Worm (Caenorhabditis elegans): ENCODE results near the gene unc-3.

unc-3 gene

ce11 chrX:14797405-14797804 is 24.1 kb downstream of the unc-3 start:
- TF ChIP-seq mxl-3 (GFP tag; optimal IDR thresholded peaks at IDR 0.05) (no peak), aha-1 (tag) (peak; percentile 28)

ce11 chrX:14804706-14805105 is 31.4 kb downstream of the unc-3 start:
- no peak for TF ChIP-seq daf-12 (tag; optimal IDR thresholded peaks at IDR 0.05)
- no peak for TF ChIP-seq F49E8.2 (tag; optimal IDR thresholded peaks at IDR 0.05; ENCODE audit: borderline replicate concordance)
- no peak for TF ChIP-seq mes-2 (tag; optimal IDR thresholded peaks at IDR 0.05; ENCODE audit: poor library complexity, severe bottlenecking)
- 0 out of 2 replicates have a peak, but pooled peaks have one; percentile 7 for TF ChIP-seq Y48G9A.11 (GFP tag; IDR thresholded peaks at IDR 0.05)
- TF ChIP-seq nhr-11 (tag; optimal IDR thresholded peaks at IDR 0.05) = no peak
- TF ChIP-seq dmd-9 (GFP tag; IDR thresholded peaks at IDR 0.05) = peak; percentile 68
- no peak for TF ChIP-seq jun-1 (tag; optimal IDR thresholded peaks at IDR 0.05)
- peak; percentile 79 for TF ChIP-seq arid-1 (GFP tag; conservative IDR thresholded peaks at IDR 0.05)
- TF ChIP-seq nhr-42 (GFP tag; IDR thresholded peaks at IDR 0.05) = peak; percentile 74; the same call in 1 of the 2 replicates
- peak; percentile 32 for TF ChIP-seq nhr-6 (tag; optimal IDR thresholded peaks at IDR 0.05)
- peak; percentile 82 for TF ChIP-seq snpc-1.2 (GFP tag; IDR thresholded peaks at IDR 0.05)
- no peak for TF ChIP-seq lin-13 (GFP tag; optimal IDR thresholded peaks at IDR 0.05)
- TF ChIP-seq ztf-7 (tag; optimal IDR thresholded peaks at IDR 0.05) = peak; percentile 35
- peak; percentile 91 for TF ChIP-seq lim-7 (GFP tag; IDR thresholded peaks at IDR 0.05)
- peak; percentile 79 for TF ChIP-seq nhr-111 (GFP tag; optimal IDR thresholded peaks at IDR 0.05)
- peak; percentile 67 for TF ChIP-seq ceh-20 (GFP tag; IDR thresholded peaks at IDR 0.05)
- TF ChIP-seq lin-15B (tag; optimal IDR thresholded peaks at IDR 0.05) = no peak
- peak; percentile 13 for TF ChIP-seq nhr-28 (tag; optimal IDR thresholded peaks at IDR 0.05)
- peak; percentile 32 for TF ChIP-seq F10B5.3 (tag; optimal IDR thresholded peaks at IDR 0.05)
- TF ChIP-seq nhr-41 (GFP tag; IDR thresholded peaks at IDR 0.05) = 0 out of 2 replicates have a peak, but pooled peaks have one; percentile 55
- peak; percentile 30; the same call in 1 of the 2 replicates for TF ChIP-seq ZK337.2 (GFP tag; IDR thresholded peaks at IDR 0.05)
- TF ChIP-seq egl-43 (GFP tag; IDR thresholded peaks at IDR 0.05) = peak; percentile 95
- TF ChIP-seq spr-3 (GFP tag; optimal IDR thresholded peaks at IDR 0.05) = no peak
- peak; percentile 89 for TF ChIP-seq daf-19 (GFP tag; conservative IDR thresholded peaks at IDR 0.05)
- no peak for TF ChIP-seq zag-1 (tag; optimal IDR thresholded peaks at IDR 0.05)
- TF ChIP-seq Y5F2A.4 (GFP tag; optimal IDR thresholded peaks at IDR 0.05) = peak; percentile 62
- peak; percentile 83 for TF ChIP-seq vab-7 (GFP tag; IDR thresholded peaks at IDR 0.05)
- TF ChIP-seq gei-8 (GFP tag; optimal IDR thresholded peaks at IDR 0.05) = peak; percentile 40
- peak; percentile 19 for TF ChIP-seq zip-2 (tag; optimal IDR thresholded peaks at IDR 0.05)
- peak; percentile 87 for TF ChIP-seq pha-4 (GFP tag; IDR thresholded peaks at IDR 0.05)
- no peak for TF ChIP-seq pha-4 (tag; optimal IDR thresholded peaks at IDR 0.05)
- no peak for TF ChIP-seq nhr-76 (tag; optimal IDR thresholded peaks at IDR 0.05)
- TF ChIP-seq tag-97 (GFP tag; IDR thresholded peaks at IDR 0.05) = 0 out of 2 replicates have a peak, but pooled peaks have one; percentile 54
- peak; percentile 84 for TF ChIP-seq hmg-1.1 (GFP tag; IDR thresholded peaks at IDR 0.05)
- peak; percentile 72 for TF ChIP-seq mep-1 (tag; optimal IDR thresholded peaks at IDR 0.05)
- TF ChIP-seq madf-5 (GFP tag; IDR thresholded peaks at IDR 0.05) = 0 out of 4 replicates have a peak, but pooled peaks of 1 of the 2 experiments have one; percentile 68
- TF ChIP-seq R02D3.7 (tag; optimal IDR thresholded peaks at IDR 0.05) = no peak
- no peak for TF ChIP-seq ceh-82 (tag; optimal IDR thresholded peaks at IDR 0.05)
- peak; percentile 53 for TF ChIP-seq lir-3 (tag; optimal IDR thresholded peaks at IDR 0.05)
- no peak for TF ChIP-seq unc-39 (tag; optimal IDR thresholded peaks at IDR 0.05)
- no peak; the same call in 1 of the 2 replicates for TF ChIP-seq set-16 (GFP tag; IDR thresholded peaks at IDR 0.05)
- no peak for TF ChIP-seq nhr-237 (tag; optimal IDR thresholded peaks at IDR 0.05)
- TF ChIP-seq zip-11 (GFP tag; IDR thresholded peaks at IDR 0.05) = no peak
- no peak for TF ChIP-seq ama-1 (optimal IDR thresholded peaks at IDR 0.05)
- TF ChIP-seq dmd-8 (GFP tag; IDR thresholded peaks at IDR 0.05) = peak; percentile 89
- no peak for TF ChIP-seq ceh-32 (tag; optimal IDR thresholded peaks at IDR 0.05; ENCODE audit: poor library complexity)
- peak; percentile 73; the same call in 1 of the 2 replicates for TF ChIP-seq mxl-2 (GFP tag; conservative IDR thresholded peaks at IDR 0.05)
- TF ChIP-seq egl-27 (tag; optimal IDR thresholded peaks at IDR 0.05) = no peak
- peak; percentile 66 for TF ChIP-seq zfp-3 (GFP tag; conservative IDR thresholded peaks at IDR 0.05)

Measured in whole organism, L4 larva.